Worm (Caenorhabditis elegans): ENCODE data around the gene pigm-1.

pigm-1 gene

ce11 chrII:11347878-11348556 lies at the start of gene pigm-1, which contains the start of gene B0491.6 (continued):
- TF ChIP-seq daf-12 (tag; optimal IDR thresholded peaks at IDR 0.05): no peak
- no peak for TF ChIP-seq dmd-8 (GFP tag; IDR thresholded peaks at IDR 0.05)
- TF ChIP-seq lir-3 (tag; optimal IDR thresholded peaks at IDR 0.05): no peak
- no peak for TF ChIP-seq Y48G9A.11 (GFP tag; IDR thresholded peaks at IDR 0.05)
- no peak for TF ChIP-seq nhr-6 (tag; optimal IDR thresholded peaks at IDR 0.05)
- no peak for TF ChIP-seq mxl-2 (GFP tag; conservative IDR thresholded peaks at IDR 0.05)
- peak; percentile 16 for TF ChIP-seq nhr-48 (tag; optimal IDR thresholded peaks at IDR 0.05)
- no peak for TF ChIP-seq zag-1 (tag; optimal IDR thresholded peaks at IDR 0.05)
- peak; percentile 50; the same call in 1 of the 2 replicates for TF ChIP-seq ctbp-1 (GFP tag; IDR thresholded peaks at IDR 0.05)
- no peak for TF ChIP-seq aha-1 (tag)
- TF ChIP-seq unc-39 (tag; optimal IDR thresholded peaks at IDR 0.05): no peak
- TF ChIP-seq fkh-10 (GFP tag; optimal IDR thresholded peaks at IDR 0.05): peak; percentile 76
- no peak for TF ChIP-seq zip-11 (GFP tag; IDR thresholded peaks at IDR 0.05)
- TF ChIP-seq ceh-32 (tag; optimal IDR thresholded peaks at IDR 0.05; ENCODE audit: poor library complexity): no peak
- no peak for TF ChIP-seq Y75B8A.6 (GFP tag; IDR thresholded peaks at IDR 0.05)
- no peak for TF ChIP-seq pqm-1 (tag; optimal IDR thresholded peaks at IDR 0.05)
- TF ChIP-seq nhr-25 (tag; optimal IDR thresholded peaks at IDR 0.05; ENCODE audit: borderline replicate concordance, insufficient read depth): no peak
- no peak for TF ChIP-seq lim-7 (GFP tag; IDR thresholded peaks at IDR 0.05)
- TF ChIP-seq sdz-12 (GFP tag; optimal IDR thresholded peaks at IDR 0.05): no peak
- no peak for TF ChIP-seq zip-2 (tag; optimal IDR thresholded peaks at IDR 0.05)
- no peak for TF ChIP-seq snpc-4 (tag; optimal IDR thresholded peaks at IDR 0.05)
- no peak for TF ChIP-seq arid-1 (GFP tag; conservative IDR thresholded peaks at IDR 0.05)
- TF ChIP-seq lin-1 (GFP tag; IDR thresholded peaks at IDR 0.05): no peak
- TF ChIP-seq snpc-1.2 (GFP tag; IDR thresholded peaks at IDR 0.05): no peak
- TF ChIP-seq hlh-11 (tag; optimal IDR thresholded peaks at IDR 0.05): peak; percentile 70
- TF ChIP-seq madf-9 (GFP tag; conservative IDR thresholded peaks at IDR 0.05): no peak
- TF ChIP-seq mdt-29 (GFP tag; IDR thresholded peaks at IDR 0.05): no peak
- no peak for TF ChIP-seq php-3 (GFP tag; IDR thresholded peaks at IDR 0.05)
- TF ChIP-seq hif-1 (tag; optimal IDR thresholded peaks at IDR 0.05): peak in 1 of 2 experiments; percentile 32
- TF ChIP-seq ces-1 (GFP tag; optimal IDR thresholded peaks at IDR 0.05): peak; percentile 63
- TF ChIP-seq zfp-3 (GFP tag; conservative IDR thresholded peaks at IDR 0.05): no peak
- TF ChIP-seq mxl-3 (GFP tag; optimal IDR thresholded peaks at IDR 0.05): peak; percentile 6
- no peak for TF ChIP-seq spr-3 (GFP tag; optimal IDR thresholded peaks at IDR 0.05)
- no peak for TF ChIP-seq F26F4.8 (GFP tag; conservative IDR thresholded peaks at IDR 0.05)
- peak; percentile 71 for TF ChIP-seq mep-1 (tag; optimal IDR thresholded peaks at IDR 0.05)
- peak; percentile 49 for TF ChIP-seq spr-1 (tag; optimal IDR thresholded peaks at IDR 0.05)
- no peak for TF ChIP-seq daf-19 (GFP tag; conservative IDR thresholded peaks at IDR 0.05)
- no peak for TF ChIP-seq fos-1 (tag; optimal IDR thresholded peaks at IDR 0.05)
- TF ChIP-seq saeg-2 (GFP tag; IDR thresholded peaks at IDR 0.05): no peak
- TF ChIP-seq mes-2 (tag; optimal IDR thresholded peaks at IDR 0.05; ENCODE audit: poor library complexity, severe bottlenecking): peak; percentile 78
- no peak for TF ChIP-seq pha-4 (GFP tag; IDR thresholded peaks at IDR 0.05)
- no peak for TF ChIP-seq pha-4 (tag; optimal IDR thresholded peaks at IDR 0.05)
- TF ChIP-seq vab-7 (GFP tag; IDR thresholded peaks at IDR 0.05): no peak
- no peak for TF ChIP-seq unc-130 (GFP tag; optimal IDR thresholded peaks at IDR 0.05)
- TF ChIP-seq Y105C5A.15 (GFP tag; IDR thresholded peaks at IDR 0.05): no peak
- no peak for TF ChIP-seq ZK546.5 (tag; optimal IDR thresholded peaks at IDR 0.05)
- TF ChIP-seq tag-97 (GFP tag; IDR thresholded peaks at IDR 0.05): no peak
- peak; percentile 45 for TF ChIP-seq F37D6.2 (tag; optimal IDR thresholded peaks at IDR 0.05)
- no peak for TF ChIP-seq nhr-102 (tag; optimal IDR thresholded peaks at IDR 0.05)
- no peak for TF ChIP-seq duxl-1 (tag; optimal IDR thresholded peaks at IDR 0.05; ENCODE audit: poor library complexity)
- TF ChIP-seq dpl-1 (GFP tag; optimal IDR thresholded peaks at IDR 0.05): peak; percentile 77

All from whole organism, L4 larva.